Worm (Caenorhabditis elegans) whole organism, mixed stage, embryonic: Measurements from ENCODE around the gene C16C10.8.

Source experiments
- M03D4.4 ChIP-seq: sonication (generic microtip); optimal IDR thresholded peaks from 2 replicates; lab custom pipeline; 2017; ENCODE audit warnings: mild to moderate bottlenecking, missing genetic modification characterization, missing compliant biosample characterization
- blmp-1 ChIP-seq: fragments of 150-350 bp; optimal IDR thresholded peaks from 2 replicates; lab custom pipeline; 2014; ENCODE audit warnings: missing biosample characterization, missing genetic modification characterization
- ceh-39 ChIP-seq: fragments of 150-350 bp; optimal IDR thresholded peaks from 2 replicates; lab custom pipeline; 2014; ENCODE audit warnings: missing biosample characterization, missing genetic modification characterization
- ceh-43 ChIP-seq: fragments of 200-800 bp; sonication (Bioruptor generic); optimal IDR thresholded peaks from 2 replicates; lab custom pipeline; 2018; ENCODE audit warnings: mild to moderate bottlenecking, missing genetic modification characterization, moderate library complexity, missing compliant biosample characterization
- ceh-83 ChIP-seq: fragments of 200-800 bp; sonication (Bioruptor generic); optimal IDR thresholded peaks from 2 replicates; lab custom pipeline; 2018; ENCODE audit warnings: mild to moderate bottlenecking, missing genetic modification characterization, missing compliant biosample characterization
- ces-1 ChIP-seq: fragments of 150-350 bp; optimal IDR thresholded peaks from 2 replicates; lab custom pipeline; 2014; ENCODE audit warnings: missing biosample characterization, missing genetic modification reagents, missing genetic modification characterization
- cnd-1 ChIP-seq: fragments of 200-800 bp; sonication (Bioruptor generic); optimal IDR thresholded peaks from 2 replicates; lab custom pipeline; 2018; ENCODE audit warnings: mild to moderate bottlenecking, missing genetic modification characterization, missing compliant biosample characterization
- drap-1 ChIP-seq: fragments of 200-800 bp; sonication (Bioruptor generic); optimal IDR thresholded peaks from 3 replicates; lab custom pipeline; 2018; ENCODE audit warnings: mild to moderate bottlenecking, missing genetic modification characterization, missing compliant biosample characterization
- elt-1 ChIP-seq: sonication (generic microtip); optimal IDR thresholded peaks from 2 replicates; lab custom pipeline; 2017; ENCODE audit warnings: missing genetic modification characterization, mild to moderate bottlenecking, missing compliant biosample characterization, antibody characterized with exemption, moderate library complexity, borderline replicate concordance; ENCODE audit not compliant: insufficient read depth
- elt-3 ChIP-seq: fragments of 150-350 bp; optimal IDR thresholded peaks from 2 replicates; lab custom pipeline; 2014; ENCODE audit warnings: missing biosample characterization, missing genetic modification characterization
- flh-1 ChIP-seq: fragments of 200-800 bp; sonication (Bioruptor generic); optimal IDR thresholded peaks from 2 replicates; lab custom pipeline; 2018; ENCODE audit warnings: mild to moderate bottlenecking, missing genetic modification characterization, moderate library complexity, missing compliant biosample characterization
- ham-2 ChIP-seq: fragments of 200-800 bp; sonication (Bioruptor generic); optimal IDR thresholded peaks from 2 replicates; lab custom pipeline; 2018; ENCODE audit warnings: mild to moderate bottlenecking, missing genetic modification characterization, missing compliant biosample characterization
- hlh-1 ChIP-seq: fragments of 150-350 bp; optimal IDR thresholded peaks from 2 replicates; lab custom pipeline; 2014; ENCODE audit warnings: missing biosample characterization, missing genetic modification reagents, missing genetic modification characterization
- lin-13 ChIP-seq: fragments of 150-350 bp; optimal IDR thresholded peaks from 2 replicates; lab custom pipeline; 2014; ENCODE audit warnings: missing biosample characterization, missing genetic modification characterization
- lin-32 ChIP-seq: fragments of 200-800 bp; sonication (Bioruptor generic); optimal IDR thresholded peaks from 2 replicates; lab custom pipeline; 2018; ENCODE audit warnings: mild to moderate bottlenecking, missing genetic modification characterization, missing compliant biosample characterization
- lsy-2 ChIP-seq: fragments of 150-350 bp; optimal IDR thresholded peaks from 2 replicates; lab custom pipeline; 2014; ENCODE audit warnings: missing biosample characterization, missing genetic modification characterization
- mab-5 ChIP-seq: fragments of 150-350 bp; optimal IDR thresholded peaks from 2 replicates; lab custom pipeline; 2014; ENCODE audit warnings: missing biosample characterization, missing genetic modification characterization
- mep-1 ChIP-seq: fragments of 150-350 bp; optimal IDR thresholded peaks from 2 replicates; lab custom pipeline; 2017; ENCODE audit warnings: missing biosample characterization, missing genetic modification reagents, missing genetic modification characterization, inconsistent platforms
- mls-2 ChIP-seq: sonication (generic microtip); optimal IDR thresholded peaks from 2 replicates; lab custom pipeline; 2016; ENCODE audit warnings: mild to moderate bottlenecking, missing genetic modification characterization, moderate library complexity, missing compliant biosample characterization
- nhr-12 ChIP-seq: fragments of 150-350 bp; optimal IDR thresholded peaks from 2 replicates; lab custom pipeline; 2014; ENCODE audit warnings: missing biosample characterization, missing genetic modification characterization
- nhr-2 ChIP-seq: fragments of 150-350 bp; optimal IDR thresholded peaks from 2 replicates; lab custom pipeline; 2014; ENCODE audit warnings: missing biosample characterization, missing genetic modification characterization
- nhr-237 ChIP-seq: fragments of 150-350 bp; optimal IDR thresholded peaks from 2 replicates; lab custom pipeline; 2014; ENCODE audit warnings: missing biosample characterization, missing genetic modification characterization
- nhr-28 ChIP-seq: fragments of 150-350 bp; optimal IDR thresholded peaks from 2 replicates; lab custom pipeline; 2014; ENCODE audit warnings: missing biosample characterization, missing genetic modification characterization
- nhr-76 ChIP-seq: sonication (generic microtip); optimal IDR thresholded peaks from 2 replicates; lab custom pipeline; 2017; ENCODE audit warnings: missing biosample characterization, missing genetic modification characterization
- pha-4 ChIP-seq: fragments of 150-350 bp; optimal IDR thresholded peaks from 2 replicates; lab custom pipeline; 2018; ENCODE audit warnings: missing biosample characterization, missing genetic modification reagents, missing genetic modification characterization
- sem-2 ChIP-seq: fragments of 200-800 bp; sonication (Bioruptor generic); optimal IDR thresholded peaks from 2 replicates; lab custom pipeline; 2018; ENCODE audit warnings: mild to moderate bottlenecking, missing genetic modification characterization, missing compliant biosample characterization
- snpc-4 ChIP-seq: fragments of 150-350 bp; optimal IDR thresholded peaks from 2 replicates; lab custom pipeline; 2014; ENCODE audit warnings: missing biosample characterization, missing genetic modification characterization
- sptf-1 ChIP-seq: sonication (generic microtip); optimal IDR thresholded peaks from 2 replicates; lab custom pipeline; 2017; ENCODE audit warnings: mild to moderate bottlenecking, missing genetic modification characterization, moderate library complexity, missing compliant biosample characterization
- tbx-8 ChIP-seq: fragments of 200-800 bp; sonication (Bioruptor generic); optimal IDR thresholded peaks from 2 replicates; lab custom pipeline; 2018; ENCODE audit warnings: mild to moderate bottlenecking, missing genetic modification characterization, moderate library complexity, missing compliant biosample characterization
- unc-120 ChIP-seq: sonication (generic microtip); optimal IDR thresholded peaks from 2 replicates; lab custom pipeline; 2017; ENCODE audit warnings: missing genetic modification characterization, missing compliant biosample characterization; ENCODE audit not compliant: poor library complexity, severe bottlenecking
- unc-39 ChIP-seq: fragments of 150-350 bp; optimal IDR thresholded peaks from 2 replicates; lab custom pipeline; 2014; ENCODE audit warnings: missing biosample characterization, missing genetic modification characterization
- unc-62 ChIP-seq: fragments of 150-350 bp; optimal IDR thresholded peaks from 2 replicates; lab custom pipeline; 2014; ENCODE audit warnings: missing biosample characterization, missing genetic modification reagents, missing genetic modification characterization
- zip-8 ChIP-seq: fragments of 150-350 bp; optimal IDR thresholded peaks from 2 replicates; lab custom pipeline; 2014; ENCODE audit warnings: missing biosample characterization, missing genetic modification characterization
- ztf-11 ChIP-seq: fragments of 150-350 bp; optimal IDR thresholded peaks from 2 replicates; lab custom pipeline; 2014; ENCODE audit warnings: missing biosample characterization, missing genetic modification characterization

Gene C16C10.8

ce11 chrIII:4195306-4196008, 31.5 kb upstream of the C16C10.8 start:
- TF ChIP-seq ztf-11 (tag; lab: Kevin White, UChicago) (no peak), snpc-4 (tag; lab: Kevin White, UChicago) (no peak), M03D4.4 (tag; lab: Kevin White, UChicago) (no peak), nhr-76 (tag; lab: Kevin White, UChicago) (no peak), elt-3 (tag; lab: Kevin White, UChicago) (no peak), elt-1 (tag; lab: Kevin White, UChicago) (no peak), ceh-43 (no peak), ces-1 (GFP tag; lab: Kevin White, UChicago) (peak; percentile 35), lsy-2 (tag; lab: Kevin White, UChicago) (no peak), drap-1 (GFP tag; lab: Kevin White, UChicago) (no peak), unc-39 (no peak), hlh-1 (tag; lab: Kevin White, UChicago) (no peak), ham-2 (GFP tag; lab: Kevin White, UChicago) (no peak), pha-4 (tag; lab: Kevin White, UChicago) (no peak), lin-13 (tag; lab: Kevin White, UChicago) (no peak), tbx-8 (GFP tag; lab: Kevin White, UChicago) (no peak), unc-62 (no peak), cnd-1 (tag; lab: Kevin White, UChicago) (peak; percentile 3), nhr-28 (tag; lab: Kevin White, UChicago) (no peak), nhr-12 (tag; lab: Kevin White, UChicago) (no peak), mls-2 (tag; lab: Kevin White, UChicago) (no peak), lin-32 (GFP tag; lab: Kevin White, UChicago) (peak; percentile 50), nhr-237 (tag; lab: Kevin White, UChicago) (no peak), unc-120 (no peak), sptf-1 (tag; lab: Kevin White, UChicago) (no peak), mab-5 (tag; lab: Kevin White, UChicago) (peak; percentile 20), nhr-2 (tag; lab: Kevin White, UChicago) (no peak), ceh-83 (GFP tag; lab: Kevin White, UChicago) (no peak), blmp-1 (tag; lab: Kevin White, UChicago) (no peak), sem-2 (no peak), mep-1 (tag; lab: Kevin White, UChicago) (no peak), zip-8 (no peak)

ce11 chrIII:4194349-4195110, 30.6 kb upstream of the C16C10.8 start:
- no peak for TF ChIP-seq nhr-237 (tag; lab: Kevin White, UChicago)
- no peak for TF ChIP-seq M03D4.4 (tag; lab: Kevin White, UChicago)
- TF ChIP-seq flh-1 (GFP tag; lab: Kevin White, UChicago): no peak

ce11 chrIII:4193659-4194103, 29.7 kb upstream of the C16C10.8 start, which contains the start of gene xbp-1:
Gene xbp-1 (plus strand): TSS chrIII:4193809.
- TF ChIP-seq ceh-39 (tag; lab: Kevin White, UChicago): peak; percentile 59
- TF ChIP-seq nhr-237 (tag; lab: Kevin White, UChicago): peak; percentile 73
- peak; percentile 29 for TF ChIP-seq lin-13 (tag; lab: Kevin White, UChicago)
- TF ChIP-seq mab-5 (tag; lab: Kevin White, UChicago): peak; percentile 8
- peak; percentile 39 for TF ChIP-seq drap-1 (GFP tag; lab: Kevin White, UChicago)
- TF ChIP-seq hlh-1 (tag; lab: Kevin White, UChicago): peak; percentile 41
- TF ChIP-seq snpc-4 (tag; lab: Kevin White, UChicago): no peak
- TF ChIP-seq ceh-83 (GFP tag; lab: Kevin White, UChicago): no peak
- TF ChIP-seq unc-62: peak; percentile 75
- no peak for TF ChIP-seq blmp-1 (tag; lab: Kevin White, UChicago)
- no peak for TF ChIP-seq cnd-1 (tag; lab: Kevin White, UChicago)
- peak; percentile 10 for TF ChIP-seq zip-8
- peak; percentile 17 for TF ChIP-seq ztf-11 (tag; lab: Kevin White, UChicago)
- peak; percentile 20 for TF ChIP-seq elt-3 (tag; lab: Kevin White, UChicago)
- peak; percentile 72 for TF ChIP-seq sptf-1 (tag; lab: Kevin White, UChicago)
- no peak for TF ChIP-seq lin-32 (GFP tag; lab: Kevin White, UChicago)
- peak; percentile 77 for TF ChIP-seq lsy-2 (tag; lab: Kevin White, UChicago)
- peak; percentile 22 for TF ChIP-seq unc-120
- TF ChIP-seq nhr-2 (tag; lab: Kevin White, UChicago): no peak
- peak; percentile 80 for TF ChIP-seq ces-1 (GFP tag; lab: Kevin White, UChicago)
- TF ChIP-seq sem-2: no peak
- no peak for TF ChIP-seq tbx-8 (GFP tag; lab: Kevin White, UChicago)
- TF ChIP-seq mep-1 (tag; lab: Kevin White, UChicago): peak; percentile 87
- peak; percentile 79 for TF ChIP-seq ham-2 (GFP tag; lab: Kevin White, UChicago)
- TF ChIP-seq pha-4 (tag; lab: Kevin White, UChicago): peak; percentile 81
- no peak for TF ChIP-seq nhr-28 (tag; lab: Kevin White, UChicago)
- no peak for TF ChIP-seq ceh-43
